Worm (Caenorhabditis elegans) whole organism, L1 larva: ENCODE results near the gene pup-2.

Experiments
- ces-1 ChIP-seq: fragments of 150-350 bp; optimal IDR thresholded peaks from 2 replicates; lab custom pipeline; 2014; ENCODE audit warnings: missing biosample characterization, missing genetic modification reagents, missing genetic modification characterization
- hpl-2 ChIP-seq: fragments of 150-350 bp; optimal IDR thresholded peaks from 2 replicates; lab custom pipeline; 2014; ENCODE audit warnings: missing biosample characterization, missing genetic modification reagents, missing genetic modification characterization
- lin-35 ChIP-seq, 2 experiments: fragments of 150-350 bp; optimal IDR thresholded peaks; 2 replicates each; lab custom pipeline; 2014; ENCODE audit warnings: missing biosample characterization in 2 of 2, missing genetic modification characterization in 2 of 2, missing genetic modification reagents in 2 of 2
- mdl-1 ChIP-seq, 2 experiments: fragments of 150-350 bp; optimal IDR thresholded peaks; 2 replicates each; lab custom pipeline; 2014 to 2017; ENCODE audit warnings: missing biosample characterization in 2 of 2, missing genetic modification characterization in 2 of 2, inconsistent platforms in 1 of 2
- sptf-1 ChIP-seq: fragments of 150-350 bp; optimal IDR thresholded peaks from 2 replicates; lab custom pipeline; 2014; ENCODE audit warnings: missing biosample characterization, missing genetic modification characterization
- tbx-2 ChIP-seq: sonication (generic microtip); optimal IDR thresholded peaks from 2 replicates; lab custom pipeline; 2016; ENCODE audit warnings: missing genetic modification characterization, missing compliant biosample characterization
- unc-62 ChIP-seq: fragments of 150-350 bp; optimal IDR thresholded peaks from 2 replicates; lab custom pipeline; 2014; ENCODE audit warnings: missing biosample characterization, missing genetic modification reagents, missing genetic modification characterization
- ztf-11 ChIP-seq, 2 experiments: sonication (generic microtip); optimal IDR thresholded peaks; 2 replicates each; lab custom pipeline; 2016 to 2017; ENCODE audit warnings: missing genetic modification characterization in 2 of 2, missing biosample characterization in 1 of 2, missing compliant biosample characterization in 1 of 2
- ztf-4 ChIP-seq: fragments of 150-350 bp; optimal IDR thresholded peaks from 2 replicates; lab custom pipeline; 2014; ENCODE audit warnings: missing biosample characterization, missing genetic modification characterization

- TF ChIP-seq unc-62 (GFP tag; lab: Kevin White, UChicago) (no peak), ztf-4 (no peak), ztf-11 (tag; optimal IDR thresholded peaks at IDR 0.05; lab: Kevin White, UChicago) (no peak), mdl-1 (tag; optimal IDR thresholded peaks at IDR 0.05; lab: Kevin White, UChicago) (no peak), tbx-2 (tag; lab: Kevin White, UChicago) (no peak), ces-1 (GFP tag; lab: Kevin White, UChicago) (no peak), lin-35 (GFP tag; optimal IDR thresholded peaks at IDR 0.05; lab: Kevin White, UChicago) (no peak), sptf-1 (tag; lab: Kevin White, UChicago) (no peak), hpl-2 (GFP tag; lab: Kevin White, UChicago) (no peak)
These were observed 23.3 kb downstream of the pup-2 start, which contains the start of gene syx-16 for ce11 chrIII:5208992-5209391.
